Worm (Caenorhabditis elegans): ENCODE measurements around the gene T13F3.6.
A peak's percentile ranks its signal among the peaks of the same experiment; 100 is the strongest.

The T13F3.6 gene

ce11 chrV:16266514-16266913 lies 4.5 kb downstream of the T13F3.6 start, which contains the start of gene T13F3.4:
TSS of gene T13F3.4 (minus strand) at chrV:16266614.
- TF ChIP-seq M03D4.4 (tag; optimal IDR thresholded peaks at IDR 0.05), result no peak
- no peak for TF ChIP-seq ztf-11 (tag; optimal IDR thresholded peaks at IDR 0.05)

- TF ChIP-seq lsy-2 (tag; optimal IDR thresholded peaks at IDR 0.05) (no peak), blmp-1 (tag; optimal IDR thresholded peaks at IDR 0.05) (no peak), mab-5 (tag; optimal IDR thresholded peaks at IDR 0.05) (no peak), unc-62 (GFP tag; optimal IDR thresholded peaks at IDR 0.05) (no peak), snpc-4 (tag; optimal IDR thresholded peaks at IDR 0.05) (no peak), unc-120 (tag; optimal IDR thresholded peaks at IDR 0.05; ENCODE audit: poor library complexity, severe bottlenecking) (no peak), ceh-83 (GFP tag; optimal IDR thresholded peaks at IDR 0.05) (no peak), ces-1 (GFP tag; optimal IDR thresholded peaks at IDR 0.05) (no peak), ceh-43 (GFP tag; optimal IDR thresholded peaks at IDR 0.05) (no peak), flh-1 (GFP tag; optimal IDR thresholded peaks at IDR 0.05) (no peak), ztf-11 (tag; optimal IDR thresholded peaks at IDR 0.05) (no peak), nhr-2 (tag; optimal IDR thresholded peaks at IDR 0.05) (no peak), zip-8 (tag; optimal IDR thresholded peaks at IDR 0.05) (no peak), drap-1 (GFP tag; optimal IDR thresholded peaks at IDR 0.05) (no peak), M03D4.4 (tag; optimal IDR thresholded peaks at IDR 0.05) (no peak), ceh-39 (tag; optimal IDR thresholded peaks at IDR 0.05) (no peak)
Measured at ce11 chrV:16259684-16260083, 11.3 kb downstream of the T13F3.6 start, which contains the start of gene nhr-127. TSS of gene nhr-127 (plus strand) at chrV:16259984.

- TF ChIP-seq unc-120 (tag; optimal IDR thresholded peaks at IDR 0.05; ENCODE audit: poor library complexity, severe bottlenecking), result no peak
Measured at ce11 chrV:16258142-16258541, 12.9 kb downstream of the T13F3.6 start, which contains the start of gene nhr-218. TSS of gene nhr-218 (plus strand) at chrV:16258442.

ce11 chrV:16256395-16256794 lies 14.6 kb downstream of the T13F3.6 start, which contains the start of gene bgnt-1.3:
TSS of gene bgnt-1.3 (minus strand) at chrV:16256495.
- TF ChIP-seq sptf-1 (tag; optimal IDR thresholded peaks at IDR 0.05) (no peak), nhr-28 (tag; optimal IDR thresholded peaks at IDR 0.05) (no peak), nhr-76 (tag; optimal IDR thresholded peaks at IDR 0.05) (no peak), unc-39 (tag; optimal IDR thresholded peaks at IDR 0.05) (no peak), unc-120 (tag; optimal IDR thresholded peaks at IDR 0.05; ENCODE audit: poor library complexity, severe bottlenecking) (no peak), mep-1 (tag; optimal IDR thresholded peaks at IDR 0.05) (no peak), nhr-12 (tag; optimal IDR thresholded peaks at IDR 0.05) (no peak), M03D4.4 (tag; optimal IDR thresholded peaks at IDR 0.05) (no peak)

- TF ChIP-seq unc-120 (tag; optimal IDR thresholded peaks at IDR 0.05; ENCODE audit: poor library complexity, severe bottlenecking) (no peak), unc-62 (GFP tag; optimal IDR thresholded peaks at IDR 0.05) (no peak), pha-4 (tag; optimal IDR thresholded peaks at IDR 0.05) (no peak), cnd-1 (tag; optimal IDR thresholded peaks at IDR 0.05) (no peak), sptf-1 (tag; optimal IDR thresholded peaks at IDR 0.05) (no peak), nhr-2 (tag; optimal IDR thresholded peaks at IDR 0.05) (no peak), ceh-39 (tag; optimal IDR thresholded peaks at IDR 0.05) (no peak), mab-5 (tag; optimal IDR thresholded peaks at IDR 0.05) (no peak), ceh-83 (GFP tag; optimal IDR thresholded peaks at IDR 0.05) (no peak), lin-32 (GFP tag; optimal IDR thresholded peaks at IDR 0.05) (no peak), elt-3 (tag; optimal IDR thresholded peaks at IDR 0.05) (no peak), mep-1 (tag; optimal IDR thresholded peaks at IDR 0.05) (no peak), nhr-237 (tag; optimal IDR thresholded peaks at IDR 0.05) (no peak), lin-13 (tag; optimal IDR thresholded peaks at IDR 0.05) (no peak)
Measured at ce11 chrV:16253687-16254086, 17.3 kb downstream of the T13F3.6 start, which contains the start of gene gcy-20. TSS of gene gcy-20 (minus strand) at chrV:16253787.

ce11 chrV:16249105-16249504 lies 21.9 kb downstream of the T13F3.6 start:
- TF ChIP-seq nhr-2 (tag; optimal IDR thresholded peaks at IDR 0.05) (no peak), ces-1 (GFP tag; optimal IDR thresholded peaks at IDR 0.05) (no peak), elt-1 (tag; optimal IDR thresholded peaks at IDR 0.05; ENCODE audit: borderline replicate concordance, insufficient read depth) (peak; percentile 52)

- TF ChIP-seq elt-3 (tag; optimal IDR thresholded peaks at IDR 0.05) (no peak), ces-1 (GFP tag; optimal IDR thresholded peaks at IDR 0.05) (no peak), blmp-1 (tag; optimal IDR thresholded peaks at IDR 0.05) (no peak), unc-62 (GFP tag; optimal IDR thresholded peaks at IDR 0.05) (no peak), bed-3 (GFP tag; optimal IDR thresholded peaks at IDR 0.05) (no peak)
Measured at ce11 chrV:16246579-16246978, 24.4 kb downstream of the T13F3.6 start, which contains the start of gene srh-95. TSS of gene srh-95 (plus strand) at chrV:16246879.
